Worm (Caenorhabditis elegans) whole organism, L1 larva: Measurements from ENCODE around the gene best-24.
A peak's percentile ranks its signal among the peaks of the same experiment; 100 is the strongest.

Experiments used
- C04F5.9 ChIP-seq: sonication (generic microtip); optimal IDR thresholded peaks from 2 replicates; lab custom pipeline; 2016; ENCODE audit warnings: missing genetic modification characterization, missing compliant biosample characterization
- C16A3.4 ChIP-seq: fragments of 150-350 bp; optimal IDR thresholded peaks from 2 replicates; lab custom pipeline; 2014; ENCODE audit warnings: missing biosample characterization, missing genetic modification characterization
- F16B12.6 ChIP-seq: fragments of 150-350 bp; optimal IDR thresholded peaks from 2 replicates; lab custom pipeline; 2014; ENCODE audit warnings: missing biosample characterization, missing genetic modification characterization
- Y116A8C.19 ChIP-seq: sonication (generic microtip); optimal IDR thresholded peaks from 2 replicates; lab custom pipeline; 2016; ENCODE audit warnings: missing compliant biosample characterization, missing genetic modification characterization, borderline replicate concordance
- aha-1 ChIP-seq: fragments of 150-350 bp; optimal IDR thresholded peaks from 2 replicates; lab custom pipeline; 2014; ENCODE audit warnings: missing biosample characterization, missing genetic modification characterization
- aly-2 ChIP-seq: fragments of 150-350 bp; optimal IDR thresholded peaks from 2 replicates; lab custom pipeline; 2014; ENCODE audit warnings: missing biosample characterization, missing genetic modification characterization
- ceh-63 ChIP-seq: fragments of 200-800 bp; sonication (Bioruptor generic); optimal IDR thresholded peaks from 2 replicates; lab custom pipeline; 2018; ENCODE audit warnings: mild to moderate bottlenecking, missing genetic modification characterization, missing compliant biosample characterization
- ceh-8 ChIP-seq: fragments of 200-800 bp; sonication (Bioruptor generic); optimal IDR thresholded peaks from 2 replicates; lab custom pipeline; 2018; ENCODE audit warnings: mild to moderate bottlenecking, missing genetic modification characterization, moderate library complexity, missing compliant biosample characterization
- ceh-82 ChIP-seq, 3 experiments: fragments of 150-350 bp in 1 of 3; sonication (generic microtip) in 2 of 3; optimal IDR thresholded peaks; 2 replicates each; lab custom pipeline; 2014 to 2017; ENCODE audit warnings: missing biosample characterization in 3 of 3, missing genetic modification characterization in 3 of 3
- ces-1 ChIP-seq: fragments of 150-350 bp; optimal IDR thresholded peaks from 2 replicates; lab custom pipeline; 2014; ENCODE audit warnings: missing biosample characterization, missing genetic modification reagents, missing genetic modification characterization
- dpl-1 ChIP-seq, 3 experiments: fragments of 150-350 bp in 2 of 3; sonication (generic microtip) in 1 of 3; optimal IDR thresholded peaks; 2 replicates each; lab custom pipeline; 2014 to 2017; ENCODE audit warnings: missing biosample characterization in 3 of 3, missing genetic modification characterization in 3 of 3, missing genetic modification reagents in 3 of 3
- dsc-1 ChIP-seq: sonication (generic microtip); optimal IDR thresholded peaks from 2 replicates; lab custom pipeline; 2016; ENCODE audit warnings: mild to moderate bottlenecking, missing genetic modification characterization, missing compliant biosample characterization
- efl-1 ChIP-seq, 4 experiments: fragments of 150-350 bp; optimal IDR thresholded peaks in 3 of 4; peaks in 1 of 4; 1 replicate in 1 of 4; 2 replicates in 3 of 4; lab custom pipeline; 2014; ENCODE audit warnings: missing biosample characterization in 2 of 4, missing genetic modification characterization in 2 of 4, missing genetic modification reagents in 2 of 4
- efl-3 ChIP-seq: fragments of 200-800 bp; sonication (Bioruptor generic); optimal IDR thresholded peaks from 2 replicates; lab custom pipeline; 2018; ENCODE audit warnings: mild to moderate bottlenecking, missing genetic modification characterization, missing compliant biosample characterization
- egl-27 ChIP-seq, 2 experiments: fragments of 150-350 bp in 1 of 2; sonication (generic microtip); optimal IDR thresholded peaks; 3 replicates each; lab custom pipeline; 2017 to 2018; ENCODE audit warnings: missing biosample characterization in 2 of 2, missing genetic modification characterization in 2 of 2, missing genetic modification reagents in 2 of 2
- elt-3 ChIP-seq, 6 experiments: fragments of 150-350 bp in 1 of 6; sonication (generic microtip); optimal IDR thresholded peaks; 2 replicates each; lab custom pipeline; 2017 to 2018; ENCODE audit warnings: missing biosample characterization in 6 of 6, missing genetic modification characterization in 6 of 6, inconsistent platforms in 1 of 6
- fkh-10 ChIP-seq: sonication (generic microtip); optimal IDR thresholded peaks from 2 replicates; lab custom pipeline; 2017; ENCODE audit warnings: missing biosample characterization, missing genetic modification reagents, missing genetic modification characterization
- grh-1 ChIP-seq: fragments of 200-800 bp; sonication (Bioruptor generic); IDR thresholded peaks from 2 replicates; pipeline ENCODE4 v1.3.6; 2022; ENCODE audit warnings: missing genetic modification reagents, missing genetic modification characterization, missing compliant biosample characterization
- hlh-4 ChIP-seq: sonication (generic microtip); optimal IDR thresholded peaks from 2 replicates; lab custom pipeline; 2016; ENCODE audit warnings: mild to moderate bottlenecking, missing genetic modification characterization, missing compliant biosample characterization
- irx-1 ChIP-seq: sonication (generic microtip); optimal IDR thresholded peaks from 2 replicates; lab custom pipeline; 2016; ENCODE audit warnings: missing genetic modification characterization, missing compliant biosample characterization
- lin-14 ChIP-seq: fragments of 200-800 bp; sonication (Bioruptor generic); optimal IDR thresholded peaks from 2 replicates; lab custom pipeline; 2018; ENCODE audit warnings: mild to moderate bottlenecking, missing genetic modification characterization, moderate library complexity, missing compliant biosample characterization
- lin-15B ChIP-seq: fragments of 150-350 bp; sonication (generic microtip); optimal IDR thresholded peaks from 3 replicates; lab custom pipeline; 2014; ENCODE audit warnings: missing biosample characterization, missing genetic modification characterization
- lin-39 ChIP-seq: fragments of 150-350 bp; optimal IDR thresholded peaks from 2 replicates; lab custom pipeline; 2014; ENCODE audit warnings: missing biosample characterization, missing genetic modification reagents, missing genetic modification characterization
- lir-3 ChIP-seq: sonication (generic microtip); optimal IDR thresholded peaks from 2 replicates; lab custom pipeline; 2016; ENCODE audit warnings: mild to moderate bottlenecking, missing genetic modification characterization, moderate library complexity, missing compliant biosample characterization; ENCODE audit not compliant: poor library complexity
- mdl-1 ChIP-seq, 2 experiments: fragments of 150-350 bp; optimal IDR thresholded peaks; 2 replicates each; lab custom pipeline; 2014 to 2017; ENCODE audit warnings: missing biosample characterization in 2 of 2, missing genetic modification characterization in 2 of 2, inconsistent platforms in 1 of 2
- mef-2 ChIP-seq: fragments of 150-350 bp; optimal IDR thresholded peaks from 2 replicates; lab custom pipeline; 2014; ENCODE audit warnings: missing biosample characterization, missing genetic modification characterization
- nhr-20 ChIP-seq: sonication (generic microtip); optimal IDR thresholded peaks from 2 replicates; lab custom pipeline; 2016; ENCODE audit warnings: mild to moderate bottlenecking, missing genetic modification characterization, missing compliant biosample characterization
- nhr-47 ChIP-seq: sonication (generic microtip); optimal IDR thresholded peaks from 2 replicates; lab custom pipeline; 2016; ENCODE audit warnings: mild to moderate bottlenecking, missing genetic modification characterization, moderate library complexity, missing compliant biosample characterization
- nhr-71 ChIP-seq: sonication (generic microtip); optimal IDR thresholded peaks from 2 replicates; lab custom pipeline; 2016; ENCODE audit warnings: mild to moderate bottlenecking, missing genetic modification characterization, moderate library complexity, missing compliant biosample characterization
- nhr-76 ChIP-seq: sonication (generic microtip); optimal IDR thresholded peaks from 2 replicates; lab custom pipeline; 2017; ENCODE audit warnings: missing biosample characterization, missing genetic modification characterization
- nhr-85 ChIP-seq: sonication (generic microtip); peaks from one replicate; lab custom pipeline; 2016; ENCODE audit warnings: missing genetic modification characterization, inconsistent platforms, missing compliant biosample characterization
- nhr-90 ChIP-seq: sonication (generic microtip); optimal IDR thresholded peaks from 2 replicates; lab custom pipeline; 2016; ENCODE audit warnings: mild to moderate bottlenecking, missing genetic modification characterization, missing compliant biosample characterization; ENCODE audit not compliant: poor library complexity
- pqm-1 ChIP-seq: sonication (generic microtip); optimal IDR thresholded peaks from 3 replicates; lab custom pipeline; 2017; ENCODE audit warnings: missing biosample characterization, missing genetic modification characterization
- skn-1 ChIP-seq: fragments of 150-350 bp; optimal IDR thresholded peaks from 2 replicates; lab custom pipeline; 2014; ENCODE audit warnings: missing biosample characterization, missing genetic modification characterization
- snpc-4 ChIP-seq: fragments of 150-350 bp; optimal IDR thresholded peaks from 2 replicates; lab custom pipeline; 2014; ENCODE audit warnings: missing biosample characterization, missing genetic modification characterization
- sox-4 ChIP-seq: sonication (generic microtip); optimal IDR thresholded peaks from 2 replicates; lab custom pipeline; 2016; ENCODE audit warnings: missing genetic modification characterization, missing compliant biosample characterization
- tbx-2 ChIP-seq: sonication (generic microtip); optimal IDR thresholded peaks from 2 replicates; lab custom pipeline; 2016; ENCODE audit warnings: missing genetic modification characterization, missing compliant biosample characterization
- tlp-1 ChIP-seq: fragments of 150-350 bp; optimal IDR thresholded peaks from 2 replicates; lab custom pipeline; 2014; ENCODE audit warnings: missing biosample characterization, missing genetic modification characterization
- unc-130 ChIP-seq: fragments of 150-350 bp; optimal IDR thresholded peaks from 2 replicates; lab custom pipeline; 2017; ENCODE audit warnings: missing biosample characterization, missing genetic modification characterization, inconsistent platforms
- unc-30 ChIP-seq: sonication (generic microtip); optimal IDR thresholded peaks from 2 replicates; lab custom pipeline; 2017; ENCODE audit warnings: missing biosample characterization, missing genetic modification characterization
- unc-98 ChIP-seq: fragments of 200-800 bp; sonication (Bioruptor generic); IDR thresholded peaks from 2 replicates; pipeline ENCODE4 v1.3.6; 2022; ENCODE audit warnings: missing genetic modification characterization, missing compliant biosample characterization
- xbp-1 ChIP-seq: sonication (generic microtip); optimal IDR thresholded peaks from 2 replicates; lab custom pipeline; 2016; ENCODE audit warnings: missing genetic modification characterization, missing compliant biosample characterization
- zag-1 ChIP-seq: fragments of 150-350 bp; optimal IDR thresholded peaks from 2 replicates; lab custom pipeline; 2014; ENCODE audit warnings: missing biosample characterization, missing genetic modification characterization
- ztf-11 ChIP-seq, 2 experiments: sonication (generic microtip); optimal IDR thresholded peaks; 2 replicates each; lab custom pipeline; 2016 to 2017; ENCODE audit warnings: missing genetic modification characterization in 2 of 2, missing biosample characterization in 1 of 2, missing compliant biosample characterization in 1 of 2
- ztf-4 ChIP-seq: fragments of 150-350 bp; optimal IDR thresholded peaks from 2 replicates; lab custom pipeline; 2014; ENCODE audit warnings: missing biosample characterization, missing genetic modification characterization

The best-24 gene

ce11 chrIII:7882900-7883299, 17.9 kb upstream of the best-24 start, which contains the start of gene ZK688.9:
TSS of gene ZK688.9 (minus strand) at chrIII:7883000.
- TF ChIP-seq unc-30 (tag; lab: Kevin White, UChicago) (no peak), nhr-47 (tag; lab: Kevin White, UChicago) (no peak), unc-130 (tag; lab: Kevin White, UChicago) (no peak), ceh-8 (no peak), skn-1 (tag; lab: Kevin White, UChicago) (no peak), grh-1 (no peak), pqm-1 (no peak), unc-98 (no peak), fkh-10 (GFP tag; lab: Kevin White, UChicago) (no peak)

DNA sequence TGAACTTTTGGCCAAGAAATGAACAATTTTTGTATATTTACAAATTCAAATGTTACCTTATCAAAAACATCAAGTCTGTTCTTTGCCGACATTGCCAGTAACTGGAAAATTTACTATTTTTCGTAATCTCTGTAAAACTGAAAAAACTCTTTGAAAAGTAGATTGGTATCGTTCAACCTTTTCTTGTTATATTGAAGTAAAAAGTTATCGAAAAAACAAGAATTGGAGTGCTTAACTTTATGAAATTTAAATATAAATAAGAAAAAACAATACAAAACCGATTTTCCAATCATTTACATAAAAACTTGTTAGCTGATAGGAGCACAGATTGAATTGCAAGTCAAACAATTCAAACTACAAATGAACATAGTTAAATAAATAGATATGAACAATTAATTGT, 16.0 kb upstream of the best-24 start, which contains the start of gene ZK688.11:
TSS of gene ZK688.11 (minus strand) at position 101 of the 400 bp plus-strand sequence.
- TF ChIP-seq lin-14 (GFP tag; lab: Kevin White, UChicago) (no peak), nhr-76 (tag; lab: Kevin White, UChicago) (no peak), nhr-90 (tag; lab: Kevin White, UChicago) (no peak)

- no peak for TF ChIP-seq aly-2 (tag; lab: Kevin White, UChicago)
- TF ChIP-seq ceh-63 (GFP tag; lab: Kevin White, UChicago), result no peak
- TF ChIP-seq ceh-82 (tag; optimal IDR thresholded peaks at IDR 0.05; lab: Kevin White, UChicago), result no peak
- no peak for TF ChIP-seq efl-1 (optimal IDR thresholded peaks at IDR 0.05; lab: Kevin White, UChicago)
- TF ChIP-seq efl-1 (GFP tag; optimal IDR thresholded peaks at IDR 0.05 in 1 of 2; lab: Kevin White, UChicago), result peak in 1 of 2 experiments; percentile 91
- TF ChIP-seq ztf-11 (tag; optimal IDR thresholded peaks at IDR 0.05; lab: Kevin White, UChicago), result no peak
- TF ChIP-seq, all 84 proteins: peak for 1
Observed at ce11 chrIII:7889036-7889435, 11.8 kb upstream of the best-24 start.

ce11 chrIII:7891573-7892306, 9.1 kb upstream of the best-24 start, which contains the start of the genes ZK688.5 and fahd-1:
TSS of gene ZK688.5 (minus strand) at chrIII:7891623.
TSS of gene fahd-1 (plus strand) at chrIII:7892256.
- TF ChIP-seq efl-3 (GFP tag; lab: Kevin White, UChicago) (no peak), mdl-1 (tag; optimal IDR thresholded peaks at IDR 0.05; lab: Kevin White, UChicago) (peak in 1 of 2 experiments; percentile 82), fkh-10 (GFP tag; lab: Kevin White, UChicago) (no peak), ztf-4 (tag; lab: Kevin White, UChicago) (peak; percentile 34), egl-27 (tag; optimal IDR thresholded peaks at IDR 0.05; lab: Kevin White, UChicago) (no peak), skn-1 (tag; lab: Kevin White, UChicago) (peak; percentile 76), ces-1 (no peak), snpc-4 (peak; percentile 51), lir-3 (no peak), tbx-2 (tag; lab: Kevin White, UChicago) (peak; percentile 62), dsc-1 (tag; lab: Kevin White, UChicago) (peak; percentile 39), lin-39 (tag; lab: Kevin White, UChicago) (no peak), Y116A8C.19 (tag; lab: Kevin White, UChicago) (no peak), nhr-20 (tag; lab: Kevin White, UChicago) (peak; percentile 72), zag-1 (no peak), xbp-1 (tag; lab: Kevin White, UChicago) (peak; percentile 55), irx-1 (tag; lab: Kevin White, UChicago) (no peak), C04F5.9 (no peak), lin-15B (no peak), aha-1 (tag; lab: Kevin White, UChicago) (no peak), C16A3.4 (tag; lab: Kevin White, UChicago) (peak; percentile 60), sox-4 (tag; lab: Kevin White, UChicago) (no peak), elt-3 (tag; optimal IDR thresholded peaks at IDR 0.05; lab: Kevin White, UChicago) (peak in 2 of 6 experiments; percentile 41 to 48), unc-130 (tag; lab: Kevin White, UChicago) (no peak), F16B12.6 (tag; lab: Kevin White, UChicago) (peak; percentile 41), dpl-1 (GFP tag; optimal IDR thresholded peaks at IDR 0.05; lab: Kevin White, UChicago) (peak; percentile 43 to 50 (median 49)), nhr-85 (tag; lab: Kevin White, UChicago) (peak; percentile 79), mef-2 (tag; lab: Kevin White, UChicago) (no peak), ceh-63 (GFP tag; lab: Kevin White, UChicago) (no peak), nhr-71 (tag; lab: Kevin White, UChicago) (peak; percentile 83), hlh-4 (tag; lab: Kevin White, UChicago) (no peak), tlp-1 (no peak)
